Worm (Caenorhabditis elegans) whole organism, late embryonic: ENCODE results near the gene Y82E9BR.6.

Experiments used
- C38D4.7 ChIP-seq: fragments of 200-800 bp; sonication (Bioruptor generic); optimal IDR thresholded peaks from 2 replicates; lab custom pipeline; 2018; ENCODE audit warnings: mild to moderate bottlenecking, missing genetic modification characterization, moderate library complexity, missing compliant biosample characterization
- ceh-22 ChIP-seq: sonication (generic microtip); optimal IDR thresholded peaks from 2 replicates; lab custom pipeline; 2017; ENCODE audit warnings: missing biosample characterization, missing genetic modification characterization
- ceh-24 ChIP-seq: sonication (generic microtip); optimal IDR thresholded peaks from 2 replicates; lab custom pipeline; 2016; ENCODE audit warnings: mild to moderate bottlenecking, missing genetic modification characterization, missing compliant biosample characterization
- ceh-31 ChIP-seq: sonication (generic microtip); optimal IDR thresholded peaks from 2 replicates; lab custom pipeline; 2016; ENCODE audit warnings: missing genetic modification characterization, missing compliant biosample characterization
- hlh-30 ChIP-seq: sonication (generic microtip); optimal IDR thresholded peaks from 2 replicates; lab custom pipeline; 2017; ENCODE audit warnings: antibody characterized with exemption, missing genetic modification characterization, missing compliant biosample characterization; ENCODE audit not compliant: insufficient read depth
- pha-4 ChIP-seq: fragments of 150-350 bp; optimal IDR thresholded peaks from 2 replicates; lab custom pipeline; 2018; ENCODE audit warnings: missing biosample characterization, missing genetic modification reagents, missing genetic modification characterization
- pqm-1 ChIP-seq: sonication (generic microtip); optimal IDR thresholded peaks from 2 replicates; lab custom pipeline; 2016; ENCODE audit warnings: missing genetic modification characterization, missing compliant biosample characterization
- sox-2 ChIP-seq: fragments of 200-800 bp; sonication (Bioruptor generic); IDR thresholded peaks from 2 replicates; pipeline ENCODE4 v1.3.6; 2022; ENCODE audit warnings: missing genetic modification reagents, missing genetic modification characterization, missing compliant biosample characterization
- unc-42 ChIP-seq: sonication (generic microtip); optimal IDR thresholded peaks from 2 replicates; lab custom pipeline; 2016; ENCODE audit warnings: missing genotype, missing genetic modification characterization, missing compliant biosample characterization
- unc-55 ChIP-seq: sonication (generic microtip); optimal IDR thresholded peaks from 2 replicates; lab custom pipeline; 2017; ENCODE audit warnings: missing biosample characterization, missing genetic modification reagents, missing genetic modification characterization

ce11 chrIII:1416571-1416970 lies 35.5 kb downstream of the Y82E9BR.6 start:
- TF ChIP-seq unc-55 (GFP tag; lab: Kevin White, UChicago) (no peak), ceh-24 (tag; lab: Kevin White, UChicago) (no peak), unc-42 (tag; lab: Kevin White, UChicago) (no peak), pqm-1 (tag; lab: Kevin White, UChicago) (no peak), C38D4.7 (GFP tag; lab: Kevin White, UChicago) (no peak), pha-4 (tag; lab: Kevin White, UChicago) (no peak), ceh-22 (tag; lab: Kevin White, UChicago) (no peak), sox-2 (GFP tag; lab: Robert Waterston, UW) (no peak), ceh-31 (tag; lab: Kevin White, UChicago) (no peak), hlh-30 (tag; lab: Kevin White, UChicago) (no peak)
